Worm (Caenorhabditis elegans) whole organism, L2 larva: Measurements from ENCODE around the gene F35F10.14.

Experiments used
- ceh-82 ChIP-seq: fragments of 150-350 bp; optimal IDR thresholded peaks from 2 replicates; lab custom pipeline; 2014; ENCODE audit warnings: missing biosample characterization, missing genetic modification characterization
- elt-1 ChIP-seq: fragments of 150-350 bp; optimal IDR thresholded peaks from 2 replicates; lab custom pipeline; 2014; ENCODE audit warnings: missing biosample characterization, missing genetic modification characterization
- fos-1 ChIP-seq: fragments of 150-350 bp; optimal IDR thresholded peaks from 2 replicates; lab custom pipeline; 2014; ENCODE audit warnings: missing biosample characterization, missing genetic modification characterization
- gmeb-1 ChIP-seq: fragments of 150-350 bp; optimal IDR thresholded peaks from 2 replicates; lab custom pipeline; 2014; ENCODE audit warnings: missing biosample characterization, missing genetic modification characterization
- lin-11 ChIP-seq: fragments of 150-350 bp; sonication (generic microtip); optimal IDR thresholded peaks from 2 replicates; lab custom pipeline; 2014; ENCODE audit warnings: missing biosample characterization, missing genetic modification characterization, inconsistent platforms, mixed read lengths
- mdl-1 ChIP-seq, 2 experiments: fragments of 150-350 bp in 1 of 2; sonication (generic microtip) in 1 of 2; optimal IDR thresholded peaks; 2 replicates each; lab custom pipeline; 2017; ENCODE audit warnings: missing biosample characterization in 2 of 2, missing genetic modification characterization in 2 of 2
- nhr-10 ChIP-seq: sonication (generic microtip); optimal IDR thresholded peaks from 2 replicates; lab custom pipeline; 2017; ENCODE audit warnings: missing biosample characterization, missing genetic modification characterization
- zag-1 ChIP-seq: fragments of 150-350 bp; optimal IDR thresholded peaks from 2 replicates; lab custom pipeline; 2014; ENCODE audit warnings: missing biosample characterization, missing genetic modification characterization
- ztf-4 ChIP-seq: fragments of 150-350 bp; optimal IDR thresholded peaks from 2 replicates; lab custom pipeline; 2014; ENCODE audit warnings: missing biosample characterization, missing genetic modification characterization

ce11 chrV:3362475-3362874 is 42.6 kb upstream of the F35F10.14 start, which contains the start of gene C04E12.4:
- TF ChIP-seq nhr-10 (tag; lab: Kevin White, UChicago) = no peak
- TF ChIP-seq lin-11 (tag; lab: Kevin White, UChicago) = no peak
- TF ChIP-seq gmeb-1 (tag; lab: Kevin White, UChicago) = no peak
- no peak for TF ChIP-seq fos-1 (tag; lab: Kevin White, UChicago)
- TF ChIP-seq ztf-4 (tag; lab: Kevin White, UChicago) = no peak
- no peak for TF ChIP-seq zag-1 (tag; lab: Kevin White, UChicago)
- no peak for TF ChIP-seq ceh-82 (tag; lab: Kevin White, UChicago)
- TF ChIP-seq elt-1 (tag; lab: Kevin White, UChicago) = no peak
- no peak for TF ChIP-seq mdl-1 (tag; optimal IDR thresholded peaks at IDR 0.05; lab: Kevin White, UChicago)
